Worm (Caenorhabditis elegans) whole organism, L4 larva: ENCODE data around the gene wdr-60.

Source experiments
- F10B5.3 ChIP-seq: sonication (generic microtip); optimal IDR thresholded peaks from 2 replicates; lab custom pipeline; 2016; ENCODE audit warnings: mild to moderate bottlenecking, missing genetic modification characterization, missing compliant biosample characterization
- F37D6.2 ChIP-seq: sonication (generic microtip); optimal IDR thresholded peaks from 2 replicates; lab custom pipeline; 2016; ENCODE audit warnings: mild to moderate bottlenecking, missing genetic modification characterization, missing compliant biosample characterization
- F44E2.7 ChIP-seq: fragments of 200-800 bp; sonication (Bioruptor generic); IDR thresholded peaks from 2 replicates; pipeline ENCODE4 v2.1.2; 2022; ENCODE audit warnings: missing genetic modification characterization, missing compliant biosample characterization
- F49E8.2 ChIP-seq: sonication (generic microtip); optimal IDR thresholded peaks from 2 replicates; lab custom pipeline; 2016; ENCODE audit warnings: missing compliant biosample characterization, mild to moderate bottlenecking, missing genetic modification characterization, borderline replicate concordance
- Y105C5A.15 ChIP-seq: fragments of 200-800 bp; sonication (Bioruptor generic); IDR thresholded peaks from 2 replicates; pipeline ENCODE4 v1.3.6; 2022; ENCODE audit warnings: missing genetic modification characterization, missing compliant biosample characterization
- aly-2 ChIP-seq: sonication (generic microtip); optimal IDR thresholded peaks from 2 replicates; lab custom pipeline; 2018; ENCODE audit warnings: missing biosample characterization, missing genetic modification characterization
- ama-1 ChIP-seq: fragments of 150-350 bp; optimal IDR thresholded peaks from 2 replicates; lab custom pipeline; 2014; ENCODE audit warnings: inconsistent platforms, mixed read lengths
- attf-4 ChIP-seq: sonication (generic microtip); optimal IDR thresholded peaks from 3 replicates; lab custom pipeline; 2017; ENCODE audit warnings: missing biosample characterization, missing genetic modification characterization
- ceh-32 ChIP-seq: sonication (generic microtip); optimal IDR thresholded peaks from 2 replicates; lab custom pipeline; 2016; ENCODE audit warnings: mild to moderate bottlenecking, missing genetic modification characterization, missing compliant biosample characterization; ENCODE audit not compliant: poor library complexity
- ceh-82 ChIP-seq: sonication (generic microtip); optimal IDR thresholded peaks from 2 replicates; lab custom pipeline; 2017; ENCODE audit warnings: missing biosample characterization, missing genetic modification characterization
- ces-1 ChIP-seq: fragments of 150-350 bp; sonication (generic microtip); optimal IDR thresholded peaks from 4 replicates; lab custom pipeline; 2014; ENCODE audit warnings: missing biosample characterization, missing genetic modification reagents, missing genetic modification characterization
- cey-2 ChIP-seq: sonication (generic microtip); optimal IDR thresholded peaks from 3 replicates; lab custom pipeline; 2017; ENCODE audit warnings: missing genetic modification characterization, mild to moderate bottlenecking, missing compliant biosample characterization, antibody characterized with exemption, borderline replicate concordance; ENCODE audit not compliant: insufficient read depth
- daf-12 ChIP-seq: fragments of 150-350 bp; optimal IDR thresholded peaks from 2 replicates; lab custom pipeline; 2014; ENCODE audit warnings: missing biosample characterization, missing genetic modification reagents, missing genetic modification characterization
- daf-16 ChIP-seq, 3 experiments: sonication (generic microtip); optimal IDR thresholded peaks; 2 replicates each; lab custom pipeline; 2016 to 2017; ENCODE audit warnings: missing genetic modification characterization in 3 of 3, missing genetic modification reagents in 3 of 3, mild to moderate bottlenecking in 2 of 3, missing compliant biosample characterization in 2 of 3, missing biosample characterization in 1 of 3, moderate library complexity in 1 of 3
- daf-19 ChIP-seq: fragments of 200-800 bp; sonication (Bioruptor generic); conservative IDR thresholded peaks from 2 replicates; pipeline ENCODE4 v1.3.6; 2022; ENCODE audit warnings: missing genetic modification characterization, missing compliant biosample characterization
- dmd-9 ChIP-seq: fragments of 200-800 bp; sonication (Bioruptor generic); IDR thresholded peaks from 2 replicates; pipeline ENCODE4 v1.3.6; 2022; ENCODE audit warnings: missing genetic modification reagents, missing genetic modification characterization, missing compliant biosample characterization
- dpl-1 ChIP-seq: fragments of 150-350 bp; optimal IDR thresholded peaks from 2 replicates; lab custom pipeline; 2014; ENCODE audit warnings: missing biosample characterization, missing genetic modification reagents, missing genetic modification characterization
- duxl-1 ChIP-seq: sonication (generic microtip); optimal IDR thresholded peaks from 2 replicates; lab custom pipeline; 2016; ENCODE audit warnings: mild to moderate bottlenecking, missing genetic modification characterization, moderate library complexity, missing compliant biosample characterization; ENCODE audit not compliant: poor library complexity
- dve-1 ChIP-seq: sonication (generic microtip); optimal IDR thresholded peaks from 2 replicates; lab custom pipeline; 2017; ENCODE audit warnings: antibody characterized with exemption, mild to moderate bottlenecking, missing genetic modification characterization, missing compliant biosample characterization; ENCODE audit not compliant: insufficient read depth
- gei-8 ChIP-seq: fragments of 200-800 bp; sonication (Bioruptor generic); optimal IDR thresholded peaks from 2 replicates; lab custom pipeline; 2018; ENCODE audit warnings: mild to moderate bottlenecking, missing genetic modification characterization, missing compliant biosample characterization
- hlh-11 ChIP-seq: fragments of 200-800 bp; sonication (Bioruptor generic); optimal IDR thresholded peaks from 2 replicates; lab custom pipeline; 2018; ENCODE audit warnings: mild to moderate bottlenecking, missing genetic modification characterization, missing compliant biosample characterization
- hmg-1.1 ChIP-seq: fragments of 200-800 bp; sonication (Bioruptor generic); IDR thresholded peaks from 2 replicates; pipeline ENCODE4 v1.3.6; 2022; ENCODE audit warnings: missing genetic modification reagents, missing genetic modification characterization, missing compliant biosample characterization
- lin-29 ChIP-seq: fragments of 200-800 bp; sonication (Bioruptor generic); IDR thresholded peaks from 2 replicates; pipeline ENCODE4 v1.3.6; 2022; ENCODE audit warnings: missing genetic modification reagents, missing genetic modification characterization, missing compliant biosample characterization
- lir-3 ChIP-seq: sonication (generic microtip); optimal IDR thresholded peaks from 2 replicates; lab custom pipeline; 2016; ENCODE audit warnings: mild to moderate bottlenecking, missing genetic modification characterization, missing compliant biosample characterization
- lsy-2 ChIP-seq, 2 experiments: fragments of 150-350 bp in 1 of 2; sonication (generic microtip) in 1 of 2; optimal IDR thresholded peaks; 2 replicates each; lab custom pipeline; 2014 to 2017; ENCODE audit warnings: missing biosample characterization in 2 of 2, missing genetic modification characterization in 2 of 2
- madf-5 ChIP-seq, 2 experiments: fragments of 200-800 bp; sonication (Bioruptor generic); IDR thresholded peaks; 2 replicates each; pipeline ENCODE4 v1.3.6; 2022; ENCODE audit warnings: missing compliant biosample characterization in 2 of 2, missing genetic modification characterization in 2 of 2
- madf-9 ChIP-seq: fragments of 200-800 bp; sonication (Bioruptor generic); conservative IDR thresholded peaks from 2 replicates; pipeline ENCODE4 v1.3.6; 2022; ENCODE audit warnings: missing genetic modification reagents, missing genetic modification characterization, missing compliant biosample characterization
- mep-1 ChIP-seq: fragments of 150-350 bp; sonication (generic microtip); optimal IDR thresholded peaks from 3 replicates; lab custom pipeline; 2014; ENCODE audit warnings: missing biosample characterization, missing genetic modification characterization
- mes-2 ChIP-seq: sonication (generic microtip); optimal IDR thresholded peaks from 2 replicates; lab custom pipeline; 2016; ENCODE audit warnings: missing genotype, mild to moderate bottlenecking, missing genetic modification characterization, missing compliant biosample characterization; ENCODE audit not compliant: poor library complexity, severe bottlenecking
- nhr-10 ChIP-seq: fragments of 150-350 bp; optimal IDR thresholded peaks from 2 replicates; lab custom pipeline; 2014; ENCODE audit warnings: missing biosample characterization, missing genetic modification characterization
- nhr-111 ChIP-seq: fragments of 200-800 bp; sonication (Bioruptor generic); optimal IDR thresholded peaks from 2 replicates; lab custom pipeline; 2018; ENCODE audit warnings: mild to moderate bottlenecking, missing genetic modification characterization, missing compliant biosample characterization
- nhr-41 ChIP-seq: fragments of 200-800 bp; sonication (Bioruptor generic); IDR thresholded peaks from 2 replicates; pipeline ENCODE4 v1.3.6; 2022; ENCODE audit warnings: missing genetic modification reagents, missing genetic modification characterization, missing compliant biosample characterization
- nhr-76 ChIP-seq: fragments of 150-350 bp; optimal IDR thresholded peaks from 2 replicates; lab custom pipeline; 2014; ENCODE audit warnings: missing biosample characterization, missing genetic modification characterization
- nhr-77 ChIP-seq: fragments of 150-350 bp; optimal IDR thresholded peaks from 2 replicates; lab custom pipeline; 2014; ENCODE audit warnings: missing biosample characterization, missing genetic modification characterization
- pha-4 ChIP-seq, 2 experiments: fragments of 150-350 bp in 1 of 2; fragments of 200-800 bp in 1 of 2; sonication (Bioruptor generic) in 1 of 2; IDR thresholded peaks in 1 of 2; optimal IDR thresholded peaks in 1 of 2; 2 replicates each; pipeline versions ENCODE4 v1.3.6 to Lab custom; 2014 to 2022; ENCODE audit warnings: missing genetic modification characterization in 2 of 2, missing genetic modification reagents in 2 of 2, missing biosample characterization in 1 of 2, missing compliant biosample characterization in 1 of 2
- rbr-2 ChIP-seq: sonication (generic microtip); optimal IDR thresholded peaks from 2 replicates; lab custom pipeline; 2016; ENCODE audit warnings: missing genotype, missing genetic modification characterization, missing compliant biosample characterization
- sdz-12 ChIP-seq: fragments of 200-800 bp; sonication (Bioruptor generic); optimal IDR thresholded peaks from 2 replicates; lab custom pipeline; 2018; ENCODE audit warnings: mild to moderate bottlenecking, missing genetic modification characterization, missing compliant biosample characterization
- snpc-4 ChIP-seq: fragments of 150-350 bp; optimal IDR thresholded peaks from 2 replicates; lab custom pipeline; 2014; ENCODE audit warnings: missing biosample characterization, missing genetic modification characterization
- spr-3 ChIP-seq: fragments of 200-800 bp; sonication (Bioruptor generic); optimal IDR thresholded peaks from 2 replicates; lab custom pipeline; 2018; ENCODE audit warnings: mild to moderate bottlenecking, missing genetic modification characterization, missing compliant biosample characterization
- tag-97 ChIP-seq: fragments of 200-800 bp; sonication (Bioruptor generic); IDR thresholded peaks from 2 replicates; pipeline ENCODE4 v1.3.6; 2022; ENCODE audit warnings: missing genetic modification characterization, missing compliant biosample characterization
- tra-1 ChIP-seq: fragments of 200-800 bp; sonication (Bioruptor generic); IDR thresholded peaks from 2 replicates; pipeline ENCODE4 v1.3.6; 2022; ENCODE audit warnings: missing genetic modification reagents, missing genetic modification characterization, missing compliant biosample characterization
- unc-130 ChIP-seq: sonication (generic microtip); optimal IDR thresholded peaks from 2 replicates; lab custom pipeline; 2016; ENCODE audit warnings: missing genetic modification reagents, missing genetic modification characterization, missing compliant biosample characterization
- unc-62 ChIP-seq, 3 experiments: fragments of 150-350 bp in 1 of 3; sonication (generic microtip); optimal IDR thresholded peaks in 2 of 3; peaks in 1 of 3; 1 replicate in 1 of 3; 2 replicates in 2 of 3; lab custom pipeline; 2014 to 2017; ENCODE audit warnings: missing biosample characterization in 3 of 3, missing genetic modification characterization in 3 of 3, missing genetic modification reagents in 3 of 3, missing genotype in 1 of 3
- vab-7 ChIP-seq: fragments of 200-800 bp; sonication (Bioruptor generic); IDR thresholded peaks from 2 replicates; pipeline ENCODE4 v1.3.6; 2022; ENCODE audit warnings: missing genetic modification reagents, missing genetic modification characterization, missing compliant biosample characterization
- zag-1 ChIP-seq: fragments of 150-350 bp; optimal IDR thresholded peaks from 2 replicates; lab custom pipeline; 2014; ENCODE audit warnings: missing biosample characterization, missing genetic modification characterization
- zip-11 ChIP-seq: fragments of 200-800 bp; sonication (Bioruptor generic); IDR thresholded peaks from 2 replicates; pipeline ENCODE4 v1.3.6; 2022; ENCODE audit warnings: missing genetic modification characterization, missing compliant biosample characterization
- zip-2 ChIP-seq: fragments of 150-350 bp; optimal IDR thresholded peaks from 2 replicates; lab custom pipeline; 2014; ENCODE audit warnings: missing biosample characterization, missing genetic modification characterization
- ztf-11 ChIP-seq: fragments of 150-350 bp; optimal IDR thresholded peaks from 2 replicates; lab custom pipeline; 2014; ENCODE audit warnings: missing biosample characterization, missing genetic modification characterization
- ztf-7 ChIP-seq: fragments of 150-350 bp; optimal IDR thresholded peaks from 2 replicates; lab custom pipeline; 2014; ENCODE audit warnings: missing biosample characterization, missing genetic modification characterization

wdr-60 gene

DNA sequence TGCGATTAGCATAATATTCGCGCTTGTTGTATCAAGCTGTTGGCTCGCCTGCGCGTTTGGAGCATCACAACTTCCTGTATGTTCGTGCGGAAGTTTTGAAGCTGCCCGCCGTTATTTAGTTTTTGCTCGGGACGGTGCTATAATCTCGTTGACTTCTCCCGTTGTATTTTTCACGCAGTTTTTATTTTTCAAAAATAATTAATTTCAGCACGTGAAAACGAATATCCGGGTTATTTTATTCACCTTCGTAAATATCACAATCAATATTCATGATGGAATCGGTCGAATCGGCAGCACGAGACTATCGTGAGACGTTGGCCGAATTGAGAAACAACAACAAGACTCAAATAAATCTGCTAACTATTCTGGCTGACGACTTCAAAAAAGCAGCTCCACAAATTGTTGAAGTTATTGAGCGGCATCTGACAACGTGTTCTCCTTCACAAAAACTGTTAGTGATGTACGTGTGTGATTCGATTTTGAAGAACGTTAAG, 38.2 kb downstream of the wdr-60 start (continued):
- TF ChIP-seq F49E8.2 (tag; lab: Kevin White, UChicago) = no peak
- no peak for TF ChIP-seq aly-2 (tag; lab: Kevin White, UChicago)
- no peak for TF ChIP-seq nhr-111 (GFP tag; lab: Kevin White, UChicago)
- peak; percentile 27 for TF ChIP-seq dve-1 (tag; lab: Kevin White, UChicago)
- TF ChIP-seq F10B5.3 = no peak
- no peak for TF ChIP-seq ztf-11 (tag; lab: Kevin White, UChicago)
- TF ChIP-seq unc-130 (GFP tag; lab: Kevin White, UChicago) = no peak
- TF ChIP-seq ztf-7 (tag; lab: Kevin White, UChicago) = no peak
- no peak for TF ChIP-seq lin-29 (GFP tag; lab: Robert Waterston, UW)
- no peak for TF ChIP-seq nhr-77
- no peak for TF ChIP-seq nhr-41 (GFP tag; lab: Robert Waterston, UW)
- peak; percentile 41 for TF ChIP-seq sdz-12 (GFP tag; lab: Kevin White, UChicago)
- no peak for TF ChIP-seq zip-2 (tag; lab: Kevin White, UChicago)
- TF ChIP-seq madf-9 = peak; percentile 65
- no peak for TF ChIP-seq Y105C5A.15 (GFP tag; lab: Robert Waterston, UW)
- peak; percentile 20 for TF ChIP-seq dpl-1
- TF ChIP-seq zip-11 (GFP tag; lab: Robert Waterston, UW) = no peak
- no peak for TF ChIP-seq F37D6.2 (tag; lab: Kevin White, UChicago)
- no peak for TF ChIP-seq nhr-10 (tag; lab: Kevin White, UChicago)
- no peak; the same call in 1 of the 2 replicates for TF ChIP-seq vab-7 (GFP tag; lab: Robert Waterston, UW)
- TF ChIP-seq daf-19 (GFP tag; lab: Robert Waterston, UW) = no peak
- TF ChIP-seq snpc-4 (tag; lab: Kevin White, UChicago) = no peak
- TF ChIP-seq ceh-82 (tag; lab: Kevin White, UChicago) = no peak
- no peak for TF ChIP-seq daf-12 (tag; lab: Kevin White, UChicago)
- no peak for TF ChIP-seq daf-16 (GFP tag; optimal IDR thresholded peaks at IDR 0.05; lab: Kevin White, UChicago)
- TF ChIP-seq daf-16 (tag; optimal IDR thresholded peaks at IDR 0.05; lab: Kevin White, UChicago) = no peak
- TF ChIP-seq lir-3 = no peak
- TF ChIP-seq dmd-9 (GFP tag; lab: Robert Waterston, UW) = no peak
- no peak for TF ChIP-seq duxl-1
- peak; percentile 72 for TF ChIP-seq pha-4 (GFP tag; IDR thresholded peaks at IDR 0.05; lab: Robert Waterston, UW)
- no peak for TF ChIP-seq pha-4 (tag; optimal IDR thresholded peaks at IDR 0.05; lab: Kevin White, UChicago)
- no peak for TF ChIP-seq ces-1 (GFP tag; lab: Kevin White, UChicago)
- no peak for TF ChIP-seq cey-2 (tag; lab: Kevin White, UChicago)
- no peak for TF ChIP-seq spr-3
- TF ChIP-seq madf-5 (GFP tag; IDR thresholded peaks at IDR 0.05; lab: Robert Waterston, UW) = no peak
- no peak for TF ChIP-seq mes-2
- peak in 1 of 2 experiments; percentile 55 for TF ChIP-seq lsy-2 (tag; optimal IDR thresholded peaks at IDR 0.05; lab: Kevin White, UChicago)
- no peak for TF ChIP-seq ceh-32 (tag; lab: Kevin White, UChicago)
- TF ChIP-seq attf-4 (tag; lab: Kevin White, UChicago) = no peak
- TF ChIP-seq gei-8 = no peak
- TF ChIP-seq F44E2.7 (GFP tag; lab: Robert Waterston, UW) = no peak
- 0 out of 2 replicates have a peak, but pooled peaks have one; percentile 30 for TF ChIP-seq hmg-1.1 (GFP tag; lab: Robert Waterston, UW)
- TF ChIP-seq tra-1 (GFP tag; lab: Robert Waterston, UW) = 0 out of 2 replicates have a peak, but pooled peaks have one; percentile 13
- TF ChIP-seq rbr-2 = peak; percentile 46
- TF ChIP-seq hlh-11 = peak; percentile 15
- no peak for TF ChIP-seq zag-1
- TF ChIP-seq unc-62 (GFP tag; optimal IDR thresholded peaks at IDR 0.05 in 1 of 2; lab: Kevin White, UChicago) = no peak
- TF ChIP-seq unc-62 (tag; optimal IDR thresholded peaks at IDR 0.05; lab: Kevin White, UChicago) = no peak
- no peak for TF ChIP-seq nhr-76 (tag; lab: Kevin White, UChicago)
- peak; percentile 80 for TF ChIP-seq ama-1 (lab: Kevin White, UChicago)
- TF ChIP-seq mep-1 (tag; lab: Kevin White, UChicago) = peak; percentile 53
- no peak for TF ChIP-seq tag-97
